Fruit fly (Drosophila melanogaster): ENCODE measurements around the gene mri.
A peak's percentile ranks its signal among the peaks of the same experiment; 100 is the strongest.

The mri gene

dm6 chr3L:160446-161094 is 39.4 kb upstream of the mri start (continued):
- TF ChIP-seq hbn (GFP tag; IDR thresholded peaks at IDR 0.05; ENCODE audit: partially characterized antibody) = no peak
- TF ChIP-seq caup (GFP tag; optimal IDR thresholded peaks at IDR 0.05; ENCODE audit: severe bottlenecking) = peak; percentile 8
- no peak for TF ChIP-seq CG1233 (GFP tag; optimal IDR thresholded peaks at IDR 0.05)
- no peak for TF ChIP-seq CG14667 (GFP tag; IDR thresholded peaks at IDR 0.05)
- TF ChIP-seq CG10431 (GFP tag; optimal IDR thresholded peaks at IDR 0.05) = no peak
- TF ChIP-seq ara (GFP tag; IDR thresholded peaks at IDR 0.05) = no peak
- TF ChIP-seq chm (GFP tag; IDR thresholded peaks at IDR 0.05) = peak; percentile 67
- TF ChIP-seq CG7928 (GFP tag; optimal IDR thresholded peaks at IDR 0.05) = no peak
- no peak for TF ChIP-seq CG10366 (GFP tag; IDR thresholded peaks at IDR 0.05)
- no peak for TF ChIP-seq ham (GFP tag; IDR thresholded peaks at IDR 0.05)
- peak; percentile 30 for TF ChIP-seq PHDP (tag; optimal IDR thresholded peaks at IDR 0.05)
- TF ChIP-seq bcd (GFP tag; optimal IDR thresholded peaks at IDR 0.05) = no peak
- peak; percentile 5 for TF ChIP-seq sd (tag; optimal IDR thresholded peaks at IDR 0.05)
- TF ChIP-seq vvl (GFP tag; IDR thresholded peaks at IDR 0.05) = peak; percentile 60; the same call in 1 of the 2 replicates
- TF ChIP-seq lilli (GFP tag; optimal IDR thresholded peaks at IDR 0.05) = no peak
- TF ChIP-seq cwo (GFP tag; optimal IDR thresholded peaks at IDR 0.05) = no peak
- TF ChIP-seq CG2120 (GFP tag; optimal IDR thresholded peaks at IDR 0.05) = no peak
- TF ChIP-seq H15 (GFP tag; IDR thresholded peaks at IDR 0.05) = no peak
- TF ChIP-seq CG42726 (GFP tag; IDR thresholded peaks at IDR 0.05; ENCODE audit: partially characterized antibody) = 0 out of 2 replicates have a peak, but pooled peaks have one; percentile 3
- TF ChIP-seq exex (tag; optimal IDR thresholded peaks at IDR 0.05) = peak; percentile 27
- peak; percentile 84 for TF ChIP-seq CG5180 (GFP tag; optimal IDR thresholded peaks at IDR 0.05)
- TF ChIP-seq NC2α (GFP tag; optimal IDR thresholded peaks at IDR 0.05) = no peak
- TF ChIP-seq bbx (GFP tag; IDR thresholded peaks at IDR 0.05; ENCODE audit: partially characterized antibody) = peak; percentile 59; the same call in 1 of the 2 replicates
- no peak for TF ChIP-seq CG18619 (GFP tag; optimal IDR thresholded peaks at IDR 0.05)
- no peak for TF ChIP-seq CG16815 (GFP tag; optimal IDR thresholded peaks at IDR 0.05)
- no peak for TF ChIP-seq D19A (tag; optimal IDR thresholded peaks at IDR 0.05)
- no peak for TF ChIP-seq hth (optimal IDR thresholded peaks at IDR 0.05)
- peak; percentile 14 for TF ChIP-seq CG7987 (GFP tag; optimal IDR thresholded peaks at IDR 0.05)
- no peak for TF ChIP-seq CG30020 (tag; optimal IDR thresholded peaks at IDR 0.05)
- no peak for TF ChIP-seq Hey (tag; optimal IDR thresholded peaks at IDR 0.05)
- TF ChIP-seq z (GFP tag; IDR thresholded peaks at IDR 0.05) = no peak
- TF ChIP-seq CG4360 (GFP tag; IDR thresholded peaks at IDR 0.05) = no peak
- peak; percentile 64 for TF ChIP-seq HLHmδ (GFP tag; optimal IDR thresholded peaks at IDR 0.05)
- peak; percentile 65 for TF ChIP-seq oc (tag; optimal IDR thresholded peaks at IDR 0.05)
- TF ChIP-seq seq (GFP tag; IDR thresholded peaks at IDR 0.05) = no peak
- TF ChIP-seq CG2889 (GFP tag; IDR thresholded peaks at IDR 0.05) = no peak
- no peak for TF ChIP-seq aop (GFP tag; IDR thresholded peaks at IDR 0.05)
- TF ChIP-seq ind (GFP tag; optimal IDR thresholded peaks at IDR 0.05) = no peak
- no peak for TF ChIP-seq NC2β (GFP tag; optimal IDR thresholded peaks at IDR 0.05)
- TF ChIP-seq Max (GFP tag; optimal IDR thresholded peaks at IDR 0.05) = no peak
- TF ChIP-seq prd (optimal IDR thresholded peaks at IDR 0.05) = no peak
- no peak for TF ChIP-seq prd (GFP tag; IDR thresholded peaks at IDR 0.05)
- peak; percentile 95; the same call in 3 of the 4 replicates for TF ChIP-seq chinmo (GFP tag; IDR thresholded peaks at IDR 0.05; ENCODE audit: partially characterized antibody)
- TF ChIP-seq row (GFP tag; IDR thresholded peaks at IDR 0.05) = no peak
- TF ChIP-seq Nf-YB (GFP tag; optimal IDR thresholded peaks at IDR 0.05) = no peak
- TF ChIP-seq C15 (GFP tag; IDR thresholded peaks at IDR 0.05) = no peak
- no peak for TF ChIP-seq eyg (GFP tag; optimal IDR thresholded peaks at IDR 0.05)
- no peak for TF ChIP-seq ttk (GFP tag; IDR thresholded peaks at IDR 0.05)
- TF ChIP-seq Ptx1 (GFP tag; IDR thresholded peaks at IDR 0.05) = no peak
- TF ChIP-seq E2f1 (GFP tag; IDR thresholded peaks at IDR 0.05) = no peak
- no peak for TF ChIP-seq CG8478 (optimal IDR thresholded peaks at IDR 0.05)

Measured in whole organism, embryonic.